Fruit fly (Drosophila melanogaster) whole organism, larva: ENCODE measurements around the gene pim.

ENCODE experiments used
- noc ChIP-seq: fragments of 200-800 bp; sonication (Bioruptor generic); optimal IDR thresholded peaks from 3 replicates; lab custom pipeline; 2019; ENCODE audit warnings: missing biosample characterization, mild to moderate bottlenecking, missing genetic modification characterization, moderate library complexity

Gene pim

dm6 chr2L:10379865-10380264 lies 17.1 kb downstream of the pim start, which contains the start of gene gny:
Gene gny (plus strand): TSS chr2L:10380103.
- no peak for TF ChIP-seq noc (tag; lab: Kevin White, UChicago)

DNA sequence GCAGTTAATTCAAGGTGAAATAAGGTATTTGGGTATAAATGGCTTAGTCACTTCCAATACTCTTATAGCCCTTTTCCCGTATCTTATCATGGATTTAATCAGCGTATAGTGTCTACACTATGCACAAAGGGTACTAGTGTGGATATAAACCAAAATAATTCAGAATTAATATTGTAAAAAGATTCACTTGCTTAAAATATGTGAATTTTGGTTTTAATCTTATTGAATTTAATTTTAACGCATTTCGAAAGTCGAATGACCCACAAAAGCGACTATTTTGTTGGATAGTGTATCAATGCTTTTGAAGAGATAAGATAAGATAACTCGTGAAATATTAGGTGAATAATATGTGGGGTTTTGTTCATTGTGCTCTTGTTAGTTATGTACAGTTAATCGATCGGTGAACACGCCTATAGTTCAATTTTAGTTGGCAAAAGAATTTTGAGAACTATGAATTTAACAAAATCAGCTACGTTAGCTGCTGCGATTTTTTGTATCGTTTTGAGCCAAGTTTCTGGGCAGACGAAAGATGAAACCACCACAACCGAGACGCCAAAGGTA lies 19.2 kb downstream of the pim start, which contains the start of gene CG5096:
Gene CG5096 (plus strand): TSS at position 374 of the 561 bp plus-strand sequence.
- peak; percentile 97 for TF ChIP-seq noc (tag; lab: Kevin White, UChicago)

- TF ChIP-seq noc (tag; lab: Kevin White, UChicago), result peak; percentile 53
Observed at dm6 chr2L:10386208-10386805, 23.5 kb downstream of the pim start, which contains the start of the genes Cdk1 and mRpS7. Gene Cdk1 (minus strand): TSS chr2L:10386262. Gene mRpS7 (plus strand): TSS chr2L:10386662.

DNA sequence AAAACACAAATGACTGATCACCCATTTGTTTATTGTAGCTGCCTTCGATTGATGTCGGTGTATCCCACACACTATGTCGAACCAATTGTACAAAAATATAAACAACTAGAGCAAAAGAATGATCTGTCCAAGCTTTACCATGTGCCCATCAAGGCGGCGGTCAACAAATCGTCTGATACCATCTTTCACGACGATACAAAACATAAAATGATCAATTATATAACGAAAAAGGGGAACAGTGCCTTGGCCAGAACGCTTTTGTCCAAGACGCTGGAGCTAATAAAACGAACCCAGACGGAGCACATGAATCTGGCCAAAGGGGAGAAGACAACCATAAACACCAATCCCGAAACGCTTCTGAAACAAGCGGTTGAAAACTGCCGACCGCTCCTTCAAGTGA lies 24.0 kb downstream of the pim start:
- TF ChIP-seq noc (tag; lab: Kevin White, UChicago), result no peak

dm6 chr2L:10387869-10388726 lies 25.3 kb downstream of the pim start, which contains the start of gene da:
Gene da (plus strand): TSS chr2L:10388105.
- peak; percentile 31 for TF ChIP-seq noc (tag; lab: Kevin White, UChicago)

dm6 chr2L:10393467-10393866 lies 30.7 kb downstream of the pim start:
- no peak for TF ChIP-seq noc (tag; lab: Kevin White, UChicago)

dm6 chr2L:10395035-10395434 lies 32.2 kb downstream of the pim start:
- no peak for TF ChIP-seq noc (tag; lab: Kevin White, UChicago)

DNA sequence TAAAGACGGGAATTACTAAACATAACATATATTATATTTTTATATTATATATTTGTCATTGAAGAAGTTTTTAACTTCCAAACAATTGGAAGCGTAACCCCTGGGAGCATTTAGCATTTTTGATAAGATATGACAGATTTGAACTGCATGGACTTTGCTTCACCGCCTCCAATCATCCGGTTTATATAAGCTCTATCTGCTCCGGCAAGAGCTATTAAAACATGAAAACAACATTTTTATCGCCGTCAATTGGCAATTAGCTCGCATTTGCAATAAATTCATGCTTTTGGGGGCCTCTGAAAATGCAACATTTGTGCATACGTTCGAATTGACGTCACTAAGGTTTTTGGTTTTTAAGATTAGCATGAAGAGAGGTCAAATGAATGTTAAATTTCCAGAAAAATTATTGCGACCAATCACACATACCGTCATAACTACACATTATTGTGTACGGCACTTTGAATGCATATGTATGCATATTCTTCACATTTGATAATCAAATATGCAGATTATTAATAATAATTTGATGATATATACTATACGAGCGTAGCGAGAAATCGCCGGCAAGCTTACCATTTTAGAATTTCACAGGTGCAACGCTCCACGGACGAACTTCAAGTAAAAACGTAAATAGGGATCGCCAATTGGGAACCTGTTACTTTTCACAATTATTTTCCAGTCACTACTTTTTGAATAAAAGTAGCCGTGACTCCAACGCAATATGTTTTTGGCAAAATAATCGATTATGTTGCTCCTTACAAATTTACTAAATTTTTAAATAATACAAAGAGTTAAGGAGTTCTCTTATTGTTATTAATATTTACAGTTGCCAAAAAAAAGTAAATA lies 33.1 kb downstream of the pim start, which contains the start of gene Mdh1:
Gene Mdh1 (minus strand): TSS at position 691 of the 846 bp plus-strand sequence.
- TF ChIP-seq noc (tag; lab: Kevin White, UChicago), result no peak

DNA sequence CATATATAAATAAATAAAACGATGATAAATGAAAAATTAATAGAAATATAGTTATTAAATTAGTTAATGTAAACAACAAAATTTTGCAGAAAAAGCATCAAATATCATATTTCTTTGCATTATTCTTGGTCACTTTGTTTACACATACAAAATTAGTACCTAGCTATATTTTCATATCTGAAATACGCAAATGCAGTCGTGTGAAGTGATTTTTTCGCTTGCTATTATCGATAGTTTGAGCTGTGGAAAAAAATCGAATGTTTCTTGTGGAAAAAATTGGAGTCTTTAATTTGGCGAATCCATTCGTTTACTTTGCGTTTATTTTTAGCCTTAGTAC lies 33.7 kb downstream of the pim start, which contains the start of gene Cnot4:
Gene Cnot4 (plus strand): TSS at position 229 of the 337 bp plus-strand sequence.
- TF ChIP-seq noc (tag; lab: Kevin White, UChicago), result no peak

dm6 chr2L:10396877-10397587 lies 34.2 kb downstream of the pim start:
- no peak for TF ChIP-seq noc (tag; lab: Kevin White, UChicago)

dm6 chr2L:10403803-10404315 lies 41.1 kb downstream of the pim start:
- TF ChIP-seq noc (tag; lab: Kevin White, UChicago), result no peak

- TF ChIP-seq noc (tag; lab: Kevin White, UChicago), result no peak
Observed at dm6 chr2L:10405008-10405654, 42.3 kb downstream of the pim start, which contains the start of the genes CG17768, LSm-4 and Ir31a. Gene CG17768 (minus strand): TSS chr2L:10405203. Gene LSm-4 (minus strand): TSS chr2L:10405203. Gene Ir31a (plus strand): TSS chr2L:10405565.

dm6 chr2L:10408122-10408576 lies 45.4 kb downstream of the pim start, which contains the start of the genes Ip259 and RpS27A:
Gene Ip259 (plus strand): TSS chr2L:10408352.
Gene RpS27A (plus strand): TSS chr2L:10408352.
- TF ChIP-seq noc (tag; lab: Kevin White, UChicago), result no peak
